Worm (Caenorhabditis elegans) whole organism, young adult: ENCODE results near the gene F28B1.2.

Source experiments
- F10E7.11 ChIP-seq: sonication (generic microtip); optimal IDR thresholded peaks from 2 replicates; lab custom pipeline; 2017; ENCODE audit warnings: mild to moderate bottlenecking, missing genetic modification characterization, moderate library complexity, missing compliant biosample characterization
- F52B5.7 ChIP-seq: sonication (generic microtip); optimal IDR thresholded peaks from 2 replicates; lab custom pipeline; 2016; ENCODE audit warnings: mild to moderate bottlenecking, missing genetic modification characterization, missing compliant biosample characterization
- K11D2.4 ChIP-seq: fragments of 200-800 bp; sonication (Bioruptor generic); IDR thresholded peaks from 2 replicates; pipeline ENCODE4 v1.3.6; 2022; ENCODE audit warnings: missing genetic modification reagents, missing genetic modification characterization, missing compliant biosample characterization
- Y67H2A.10 ChIP-seq: fragments of 200-800 bp; sonication (Bioruptor generic); conservative IDR thresholded peaks from 2 replicates; pipeline ENCODE4 v1.3.6; 2022; ENCODE audit warnings: missing genetic modification reagents, missing genetic modification characterization, missing compliant biosample characterization
- Y79H2A.3 ChIP-seq: fragments of 200-800 bp; sonication (Bioruptor generic); conservative IDR thresholded peaks from 2 replicates; pipeline ENCODE4 v1.3.6; 2022; ENCODE audit warnings: missing genetic modification reagents, missing genetic modification characterization, missing compliant biosample characterization
- ama-1 ChIP-seq, 3 experiments: fragments of 150-350 bp in 1 of 3; sonication (generic microtip) in 2 of 3; optimal IDR thresholded peaks; 2 replicates each; lab custom pipeline; 2014 to 2018; ENCODE audit warnings: missing biosample characterization in 2 of 3, missing genetic modification characterization in 2 of 3, missing genetic modification reagents in 2 of 3
- die-1 ChIP-seq: sonication (generic microtip); optimal IDR thresholded peaks from 2 replicates; lab custom pipeline; 2016; ENCODE audit warnings: missing genotype, mild to moderate bottlenecking, missing genetic modification characterization, missing compliant biosample characterization
- ets-4 ChIP-seq: fragments of 200-800 bp; sonication (Bioruptor generic); optimal IDR thresholded peaks from 2 replicates; lab custom pipeline; 2018; ENCODE audit warnings: mild to moderate bottlenecking, missing genetic modification characterization, missing compliant biosample characterization
- mxl-1 ChIP-seq: sonication (generic microtip); optimal IDR thresholded peaks from 2 replicates; lab custom pipeline; 2016; ENCODE audit warnings: missing genetic modification characterization, missing compliant biosample characterization
- nhr-27 ChIP-seq: fragments of 200-800 bp; sonication (Bioruptor generic); optimal IDR thresholded peaks from 2 replicates; lab custom pipeline; 2018; ENCODE audit warnings: mild to moderate bottlenecking, missing genetic modification characterization, moderate library complexity, missing compliant biosample characterization
- nhr-80 ChIP-seq: sonication (generic microtip); optimal IDR thresholded peaks from 2 replicates; lab custom pipeline; 2016; ENCODE audit warnings: missing genetic modification characterization, missing compliant biosample characterization
- sea-2 ChIP-seq: fragments of 200-800 bp; sonication (Bioruptor generic); IDR thresholded peaks from 2 replicates; pipeline ENCODE4 v1.3.6; 2022; ENCODE audit warnings: missing genetic modification characterization, missing compliant biosample characterization
- snpc-3.4 ChIP-seq: sonication (generic microtip); optimal IDR thresholded peaks from 2 replicates; lab custom pipeline; 2017; ENCODE audit warnings: missing genetic modification characterization, mild to moderate bottlenecking, missing compliant biosample characterization, antibody characterized with exemption, moderate library complexity, missing genotype, missing genetic modification reagents
- zim-3 ChIP-seq: sonication (generic microtip); optimal IDR thresholded peaks from 2 replicates; lab custom pipeline; 2017; ENCODE audit warnings: mild to moderate bottlenecking, missing genetic modification characterization, moderate library complexity, missing compliant biosample characterization

ce11 chrV:17066634-17067033, 22.0 kb downstream of the F28B1.2 start:
- TF ChIP-seq Y67H2A.10 (no peak), zim-3 (tag; lab: Kevin White, UChicago) (no peak), nhr-80 (tag; lab: Kevin White, UChicago) (no peak), K11D2.4 (GFP tag; lab: Robert Waterston, UW) (no peak), snpc-3.4 (tag; lab: Kevin White, UChicago) (no peak), F52B5.7 (tag; lab: Kevin White, UChicago) (no peak), ama-1 (optimal IDR thresholded peaks at IDR 0.05; lab: Kevin White, UChicago) (no peak), ama-1 (GFP tag; optimal IDR thresholded peaks at IDR 0.05; lab: Kevin White, UChicago) (no peak), F10E7.11 (tag; lab: Kevin White, UChicago) (no peak), Y79H2A.3 (GFP tag; lab: Robert Waterston, UW) (no peak), ets-4 (GFP tag; lab: Kevin White, UChicago) (no peak), nhr-27 (tag; lab: Kevin White, UChicago) (no peak), mxl-1 (tag; lab: Kevin White, UChicago) (no peak), die-1 (tag; lab: Kevin White, UChicago) (no peak), sea-2 (GFP tag; lab: Robert Waterston, UW) (no peak)
